Fruit fly (Drosophila melanogaster): ENCODE data around the gene CG17108.

The CG17108 gene

dm6 chr2L:10694053-10694618, at the start of gene CG17108:
CG17108 (minus strand) TSS chr2L:10694103.
- TF ChIP-seq noc (tag; optimal IDR thresholded peaks at IDR 0.05): no peak

dm6 chr2L:10736993-10737756, 43.3 kb upstream of the CG17108 start, which contains the start of the genes Vha16-5 and CG12299:
Vha16-5 (minus strand) TSS chr2L:10737043.
CG12299 (plus strand) TSS chr2L:10737345.
- TF ChIP-seq noc (tag; optimal IDR thresholded peaks at IDR 0.05): no peak

- no peak for TF ChIP-seq noc (tag; optimal IDR thresholded peaks at IDR 0.05)
Observed at dm6 chr2L:10735923-10736322, 42.0 kb upstream of the CG17108 start, which contains the start of gene Nup107. Nup107 (minus strand) TSS chr2L:10736071.

- TF ChIP-seq noc (tag; optimal IDR thresholded peaks at IDR 0.05): no peak
Observed at dm6 chr2L:10732343-10732808, 38.5 kb upstream of the CG17108 start, which contains the start of the genes EMC3 and Dpy-30L1. EMC3 (minus strand) TSS chr2L:10732423. Dpy-30L1 (plus strand) TSS chr2L:10732653.

- no peak for TF ChIP-seq noc (tag; optimal IDR thresholded peaks at IDR 0.05)
Observed at dm6 chr2L:10729955-10730354, 36.1 kb upstream of the CG17108 start, which contains the start of gene CG17118. CG17118 (plus strand) TSS chr2L:10730255.

dm6 chr2L:10728751-10729150, 34.8 kb upstream of the CG17108 start, which contains the start of gene CG6443:
CG6443 (plus strand) TSS chr2L:10728978.
- TF ChIP-seq noc (tag; optimal IDR thresholded peaks at IDR 0.05): no peak

dm6 chr2L:10723903-10724302, 30.0 kb upstream of the CG17108 start, which contains the start of gene CG6431:
CG6431 (plus strand) TSS chr2L:10724203.
- no peak for TF ChIP-seq noc (tag; optimal IDR thresholded peaks at IDR 0.05)

- TF ChIP-seq noc (tag; optimal IDR thresholded peaks at IDR 0.05): no peak
Observed at dm6 chr2L:10721535-10721934, 27.6 kb upstream of the CG17108 start.

dm6 chr2L:10711221-10711620, 17.3 kb upstream of the CG17108 start:
- TF ChIP-seq noc (tag; optimal IDR thresholded peaks at IDR 0.05): no peak

dm6 chr2L:10709353-10709752, 15.4 kb upstream of the CG17108 start, which contains the start of gene Lip2:
Lip2 (minus strand) TSS chr2L:10709453.
- TF ChIP-seq noc (tag; optimal IDR thresholded peaks at IDR 0.05): no peak

dm6 chr2L:10708089-10708488, 14.2 kb upstream of the CG17108 start:
- TF ChIP-seq noc (tag; optimal IDR thresholded peaks at IDR 0.05): no peak

dm6 chr2L:10706267-10706666, 12.4 kb upstream of the CG17108 start:
- TF ChIP-seq noc (tag; optimal IDR thresholded peaks at IDR 0.05): no peak

dm6 chr2L:10704425-10704824, 10.5 kb upstream of the CG17108 start:
- TF ChIP-seq noc (tag; optimal IDR thresholded peaks at IDR 0.05): no peak

dm6 chr2L:10703281-10703680, 9.4 kb upstream of the CG17108 start, which contains the start of gene CG6415:
CG6415 (plus strand) TSS chr2L:10703621.
- TF ChIP-seq noc (tag; optimal IDR thresholded peaks at IDR 0.05): peak; percentile 92

- no peak for TF ChIP-seq noc (tag; optimal IDR thresholded peaks at IDR 0.05)
Observed at dm6 chr2L:10701499-10702062, 7.7 kb upstream of the CG17108 start, which contains the start of gene Lip1. Lip1 (minus strand) TSS chr2L:10701544.

dm6 chr2L:10697992-10698391, 4.1 kb upstream of the CG17108 start, which contains the start of gene CG7300:
CG7300 (minus strand) TSS chr2L:10698043.
- peak; percentile 80 for TF ChIP-seq noc (tag; optimal IDR thresholded peaks at IDR 0.05)

Data from whole organism, larva.